Fruit fly (Drosophila melanogaster): ENCODE measurements around the gene CG31200.

CG31200 gene

dm6 chr3R:20778285-20778926 is 33.3 kb upstream of the CG31200 start (continued):
- no peak for TF ChIP-seq Pdp1 (GFP tag; optimal IDR thresholded peaks at IDR 0.05)
- no peak for TF ChIP-seq org-1 (GFP tag; optimal IDR thresholded peaks at IDR 0.05)
- no peak for TF ChIP-seq B-H2 (GFP tag; optimal IDR thresholded peaks at IDR 0.05)
- TF ChIP-seq CG9876 (GFP tag; optimal IDR thresholded peaks at IDR 0.05) = no peak
- no peak for TF ChIP-seq dysf (GFP tag; IDR thresholded peaks at IDR 0.05)
- TF ChIP-seq CG1832 (GFP tag; optimal IDR thresholded peaks at IDR 0.05) = no peak
- peak in 1 of 2 experiments; percentile 91 for TF ChIP-seq bsh (GFP tag; optimal IDR thresholded peaks at IDR 0.05)
- TF ChIP-seq CG7963 (GFP tag; IDR thresholded peaks at IDR 0.05; ENCODE audit: partially characterized antibody) = no peak
- TF ChIP-seq CG3995 (GFP tag; optimal IDR thresholded peaks at IDR 0.05) = no peak
- TF ChIP-seq CG7786 (GFP tag; optimal IDR thresholded peaks at IDR 0.05) = no peak
- peak; percentile 97 for TF ChIP-seq lbe (GFP tag; optimal IDR thresholded peaks at IDR 0.05)
- TF ChIP-seq tap (tag; optimal IDR thresholded peaks at IDR 0.05) = no peak
- TF ChIP-seq kah (GFP tag; optimal IDR thresholded peaks at IDR 0.05) = no peak
- no peak for TF ChIP-seq CG14050 (GFP tag; IDR thresholded peaks at IDR 0.05)
- no peak for TF ChIP-seq Aef1 (GFP tag; IDR thresholded peaks at IDR 0.05)
- no peak for TF ChIP-seq CG12391 (tag; optimal IDR thresholded peaks at IDR 0.05)
- no peak for TF ChIP-seq ham (GFP tag; IDR thresholded peaks at IDR 0.05)
- no peak for TF ChIP-seq ara (GFP tag; IDR thresholded peaks at IDR 0.05)
- TF ChIP-seq CG8388 (GFP tag; optimal IDR thresholded peaks at IDR 0.05) = no peak
- TF ChIP-seq NK7.1 (GFP tag; optimal IDR thresholded peaks at IDR 0.05) = no peak
- TF ChIP-seq z (GFP tag; IDR thresholded peaks at IDR 0.05) = no peak
- TF ChIP-seq crol (GFP tag; IDR thresholded peaks at IDR 0.05) = no peak
- no peak for TF ChIP-seq ERR (GFP tag; optimal IDR thresholded peaks at IDR 0.05)
- no peak for TF ChIP-seq Atf6 (GFP tag; IDR thresholded peaks at IDR 0.05)
- TF ChIP-seq sd (tag; optimal IDR thresholded peaks at IDR 0.05) = no peak
- no peak for TF ChIP-seq nmo (GFP tag; optimal IDR thresholded peaks at IDR 0.05)
- TF ChIP-seq CG17359 (tag; optimal IDR thresholded peaks at IDR 0.05) = no peak
- TF ChIP-seq Drgx (GFP tag; IDR thresholded peaks at IDR 0.05) = peak; percentile 99
- no peak for TF ChIP-seq CoRest (tag; optimal IDR thresholded peaks at IDR 0.05)
- no peak for TF ChIP-seq HLHmδ (GFP tag; optimal IDR thresholded peaks at IDR 0.05)
- TF ChIP-seq zfh2 (GFP tag; optimal IDR thresholded peaks at IDR 0.05) = no peak
- peak; percentile 83 for TF ChIP-seq nerfin-1 (tag; optimal IDR thresholded peaks at IDR 0.05)
- peak; percentile 41 for TF ChIP-seq Ets65A (GFP tag)
- no peak for TF ChIP-seq CG18011 (GFP tag; optimal IDR thresholded peaks at IDR 0.05)
- TF ChIP-seq CG12104 (GFP tag; optimal IDR thresholded peaks at IDR 0.05) = no peak
- no peak for TF ChIP-seq chn (GFP tag; optimal IDR thresholded peaks at IDR 0.05)
- no peak for TF ChIP-seq fd64A (GFP tag; optimal IDR thresholded peaks at IDR 0.05)
- TF ChIP-seq CG2678 (tag; optimal IDR thresholded peaks at IDR 0.05) = no peak
- no peak for TF ChIP-seq CG8290 (GFP tag; optimal IDR thresholded peaks at IDR 0.05)
- TF ChIP-seq CG8290 (tag; optimal IDR thresholded peaks at IDR 0.05) = no peak
- TF ChIP-seq CG11085 (GFP tag; IDR thresholded peaks at IDR 0.05) = no peak
- no peak for TF ChIP-seq HHEX (GFP tag; optimal IDR thresholded peaks at IDR 0.05)
- TF ChIP-seq CG6272 (GFP tag; IDR thresholded peaks at IDR 0.05) = no peak
- TF ChIP-seq nerfin-2 (GFP tag; IDR thresholded peaks at IDR 0.05; ENCODE audit: partially characterized antibody) = no peak
- no peak for TF ChIP-seq br (optimal IDR thresholded peaks at IDR 0.05)
- peak; percentile 98 for TF ChIP-seq corto (GFP tag; optimal IDR thresholded peaks at IDR 0.05)
- no peak for TF ChIP-seq CG4328 (GFP tag; optimal IDR thresholded peaks at IDR 0.05)
- TF ChIP-seq dmrt99B (tag; optimal IDR thresholded peaks at IDR 0.05) = no peak
- no peak for TF ChIP-seq stc (GFP tag; IDR thresholded peaks at IDR 0.05)
- TF ChIP-seq CG10431 (GFP tag; optimal IDR thresholded peaks at IDR 0.05) = no peak
- TF ChIP-seq rib (GFP tag; IDR thresholded peaks at IDR 0.05) = no peak
